Fruit fly (Drosophila melanogaster): ENCODE results near the gene CG6171.

CG6171 gene

DNA sequence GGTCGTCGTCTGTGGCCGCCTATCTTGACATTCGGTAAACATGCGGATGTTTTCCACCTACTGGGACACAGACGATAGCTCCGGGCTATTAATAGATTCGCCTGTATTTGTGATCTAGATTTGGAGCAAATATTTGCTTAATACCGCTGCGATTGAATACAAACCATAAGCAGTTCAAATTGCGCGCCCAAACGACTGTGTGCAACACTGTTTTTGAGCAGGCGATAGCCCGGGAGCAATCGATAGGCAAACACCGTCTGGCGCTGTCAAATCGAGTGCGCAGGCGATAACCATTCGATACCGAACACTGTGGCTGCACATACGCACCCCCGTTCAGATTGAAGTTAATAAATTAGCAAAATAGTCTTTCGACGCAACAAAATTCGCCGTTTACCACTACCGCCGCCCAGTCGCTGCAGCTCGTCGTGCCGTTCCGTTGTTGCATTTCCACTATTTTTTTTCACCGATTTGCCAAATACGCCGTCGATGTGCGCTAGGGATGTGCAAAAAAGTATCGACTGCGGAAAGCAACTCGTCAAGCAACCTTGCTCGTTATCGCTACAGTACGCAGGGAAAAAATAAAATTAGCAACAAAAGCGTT lies 44.6 kb upstream of the CG6171 start, which contains the start of gene Atx2 (continued):
- TF ChIP-seq grn (GFP tag; optimal IDR thresholded peaks at IDR 0.05) (no peak), vnd (GFP tag; IDR thresholded peaks at IDR 0.05; ENCODE audit: partially characterized antibody) (peak; percentile 96), bab2 (GFP tag; optimal IDR thresholded peaks at IDR 0.05) (peak; percentile 24), unpg (GFP tag; optimal IDR thresholded peaks at IDR 0.05) (no peak), CG11723 (GFP tag; optimal IDR thresholded peaks at IDR 0.05) (no peak), usp (GFP tag; optimal IDR thresholded peaks at IDR 0.05) (no peak), CG42726 (GFP tag; IDR thresholded peaks at IDR 0.05; ENCODE audit: partially characterized antibody) (peak; percentile 82), CG11456 (GFP tag; IDR thresholded peaks at IDR 0.05) (peak; percentile 72; the same call in 1 of the 3 replicates), CG8944 (GFP tag; optimal IDR thresholded peaks at IDR 0.05) (peak; percentile 7), C15 (GFP tag; IDR thresholded peaks at IDR 0.05) (no peak), Sin3A (optimal IDR thresholded peaks at IDR 0.05) (peak; percentile 98), gcm (GFP tag; optimal IDR thresholded peaks at IDR 0.05) (no peak), CG33213 (GFP tag; optimal IDR thresholded peaks at IDR 0.05) (peak; percentile 26), CG1647 (GFP tag; optimal IDR thresholded peaks at IDR 0.05) (no peak), chm (GFP tag; IDR thresholded peaks at IDR 0.05) (no peak), Ets97D (GFP tag; optimal IDR thresholded peaks at IDR 0.05) (peak; percentile 75), CG10147 (GFP tag; optimal IDR thresholded peaks at IDR 0.05) (no peak), CG1832 (GFP tag; optimal IDR thresholded peaks at IDR 0.05) (no peak), CG8924 (tag; optimal IDR thresholded peaks at IDR 0.05) (peak; percentile 18), so (GFP tag; IDR thresholded peaks at IDR 0.05) (0 out of 3 replicates have a peak, but pooled peaks have one; percentile 9), insv (GFP tag; optimal IDR thresholded peaks at IDR 0.05) (peak in 1 of 2 experiments; percentile 25), CG15696 (tag; optimal IDR thresholded peaks at IDR 0.05) (no peak), Ptx1 (GFP tag; IDR thresholded peaks at IDR 0.05) (no peak), ken (GFP tag; IDR thresholded peaks at IDR 0.05) (no peak), ase (GFP tag; IDR thresholded peaks at IDR 0.05) (no peak), CG10565 (GFP tag; optimal IDR thresholded peaks at IDR 0.05) (no peak), CG30431 (GFP tag; optimal IDR thresholded peaks at IDR 0.05) (no peak), CG5245 (GFP tag; optimal IDR thresholded peaks at IDR 0.05) (no peak), CG12744 (GFP tag; optimal IDR thresholded peaks at IDR 0.05) (no peak), mld (GFP tag; IDR thresholded peaks at IDR 0.05; ENCODE audit: partially characterized antibody) (peak; percentile 95), Max (GFP tag; optimal IDR thresholded peaks at IDR 0.05) (peak; percentile 37), Jarid2 (GFP tag; optimal IDR thresholded peaks at IDR 0.05) (peak; percentile 5), Camta (GFP tag; optimal IDR thresholded peaks at IDR 0.05) (no peak), Rx (GFP tag; IDR thresholded peaks at IDR 0.05) (peak; percentile 23; the same call in 1 of the 2 replicates), Trl (optimal IDR thresholded peaks at IDR 0.05) (no peak), Trl (GFP tag; optimal IDR thresholded peaks at IDR 0.05) (peak; percentile 24), CG8290 (GFP tag; optimal IDR thresholded peaks at IDR 0.05) (peak; percentile 30), CG8290 (tag; optimal IDR thresholded peaks at IDR 0.05) (peak in 1 of 2 experiments; percentile 79), zfh1 (GFP tag; IDR thresholded peaks at IDR 0.05) (peak; percentile 58; the same call in 2 of the 3 replicates), inv (GFP tag; IDR thresholded peaks at IDR 0.05; ENCODE audit: partially characterized antibody) (peak; percentile 95), Meics (GFP tag; optimal IDR thresholded peaks at IDR 0.05) (peak; percentile 15), org-1 (GFP tag; optimal IDR thresholded peaks at IDR 0.05) (no peak), CG10366 (GFP tag; IDR thresholded peaks at IDR 0.05) (peak; percentile 26), CG1602 (GFP tag; optimal IDR thresholded peaks at IDR 0.05) (no peak), CG9727 (GFP tag; optimal IDR thresholded peaks at IDR 0.05) (no peak), CG11560 (tag; IDR thresholded peaks at IDR 0.05) (peak; percentile 100), Hr78 (GFP tag; optimal IDR thresholded peaks at IDR 0.05) (no peak), Doc2 (GFP tag; IDR thresholded peaks at IDR 0.05) (no peak), trh (GFP tag; optimal IDR thresholded peaks at IDR 0.05) (no peak), Vsx1 (GFP tag; optimal IDR thresholded peaks at IDR 0.05) (no peak), CG10959 (GFP tag; IDR thresholded peaks at IDR 0.05) (no peak), fru (optimal IDR thresholded peaks at IDR 0.05) (no peak)

All from whole organism, embryonic.